Worm (Caenorhabditis elegans): ENCODE data around the gene F27D9.13.

Gene F27D9.13

DNA sequence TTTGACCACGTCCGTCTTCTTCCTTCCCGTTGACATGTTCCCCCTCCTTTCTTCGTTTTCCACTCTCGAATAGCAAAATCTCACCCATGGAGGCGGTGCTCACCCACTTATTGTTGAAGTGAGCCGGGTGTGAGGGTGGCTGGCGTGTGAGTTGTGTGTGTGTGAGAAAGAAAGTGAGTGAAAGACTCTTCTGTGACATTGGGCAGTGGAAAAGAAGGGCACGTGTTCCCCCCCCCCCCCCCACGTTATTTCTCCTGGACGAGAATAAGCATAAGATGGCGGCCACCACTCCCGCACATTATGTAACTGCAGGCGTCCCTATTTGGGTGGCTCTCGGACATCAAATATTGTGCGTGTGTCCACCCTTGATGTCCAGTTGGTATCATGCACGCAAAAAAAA is 42.9 kb upstream of the F27D9.13 start:
- TF ChIP-seq sptf-1 (tag; optimal IDR thresholded peaks at IDR 0.05) (peak; percentile 84), ces-1 (GFP tag; optimal IDR thresholded peaks at IDR 0.05) (peak; percentile 4), bed-3 (GFP tag; optimal IDR thresholded peaks at IDR 0.05) (no peak)

DNA sequence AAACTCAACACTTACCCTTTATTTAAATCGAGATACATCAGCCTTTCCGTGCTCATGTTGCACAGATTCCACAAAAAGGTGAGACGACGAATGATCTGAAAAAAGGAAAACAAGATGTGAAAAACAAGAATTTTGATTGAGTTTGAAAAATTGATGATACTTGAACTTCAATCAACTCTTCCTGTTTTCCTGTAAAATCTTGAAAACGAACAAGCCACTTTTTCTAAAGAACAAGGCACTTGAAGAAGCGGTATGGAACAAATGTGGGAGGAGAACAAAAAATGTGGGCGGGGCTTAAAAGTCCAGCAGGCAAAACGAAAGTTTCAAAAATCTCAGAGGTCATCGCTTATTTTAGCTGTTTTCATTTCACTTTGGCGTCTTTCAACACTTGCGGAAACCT is 39.8 kb upstream of the F27D9.13 start, which contains the start of gene kvs-1:
kvs-1 (minus strand) TSS at position 101 of the 400 bp plus-strand sequence.
- TF ChIP-seq mls-2 (tag; optimal IDR thresholded peaks at IDR 0.05): no peak
- TF ChIP-seq pha-4 (tag; optimal IDR thresholded peaks at IDR 0.05): no peak
- no peak for TF ChIP-seq elt-3 (tag; optimal IDR thresholded peaks at IDR 0.05)
- no peak for TF ChIP-seq unc-62 (GFP tag; optimal IDR thresholded peaks at IDR 0.05)
- no peak for TF ChIP-seq mep-1 (tag; optimal IDR thresholded peaks at IDR 0.05)
- no peak for TF ChIP-seq nhr-76 (tag; optimal IDR thresholded peaks at IDR 0.05)
- TF ChIP-seq nhr-28 (tag; optimal IDR thresholded peaks at IDR 0.05): no peak
- no peak for TF ChIP-seq lin-32 (GFP tag; optimal IDR thresholded peaks at IDR 0.05)
- TF ChIP-seq ceh-83 (GFP tag; optimal IDR thresholded peaks at IDR 0.05): no peak

DNA sequence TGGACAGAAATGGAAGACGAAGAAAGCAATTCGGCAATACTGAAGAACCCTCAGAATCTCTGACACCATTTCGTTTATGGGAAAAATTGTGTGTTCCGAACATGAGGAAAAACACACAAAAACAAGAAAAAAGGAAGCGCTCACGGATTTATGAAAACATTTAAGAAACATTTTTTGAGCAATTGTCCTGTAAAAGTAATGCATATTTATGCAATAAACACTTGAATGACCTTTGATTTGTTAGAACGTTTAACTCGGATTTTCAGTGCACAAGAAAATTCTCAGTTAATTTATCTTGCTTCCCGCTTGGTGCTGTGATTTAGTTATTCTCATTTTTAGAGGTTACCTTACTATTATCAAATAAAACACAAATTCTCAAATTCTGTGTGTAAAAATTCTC is 36.6 kb upstream of the F27D9.13 start:
- TF ChIP-seq unc-62 (GFP tag; optimal IDR thresholded peaks at IDR 0.05): no peak
- TF ChIP-seq elt-1 (tag; optimal IDR thresholded peaks at IDR 0.05; ENCODE audit: borderline replicate concordance, insufficient read depth): no peak

DNA sequence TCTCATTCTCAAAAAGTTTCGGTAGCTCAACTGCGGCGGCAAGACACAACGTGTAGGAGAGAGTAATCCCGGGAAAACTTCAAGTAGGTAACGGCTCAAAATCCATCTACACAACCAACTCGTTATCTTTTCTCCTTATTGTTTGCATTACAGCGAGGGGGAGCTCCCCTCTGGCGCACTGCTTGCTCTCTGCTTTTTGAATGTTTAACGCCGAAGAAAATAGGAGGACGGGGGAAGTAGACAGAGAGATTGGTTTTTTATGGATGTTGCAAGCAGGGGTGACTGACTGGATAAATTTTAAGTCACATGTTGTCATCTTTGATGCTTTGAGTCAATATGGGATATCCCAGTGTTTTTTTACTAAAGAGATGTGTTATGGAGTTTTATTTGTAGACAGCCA is 22.3 kb upstream of the F27D9.13 start:
- no peak for TF ChIP-seq ceh-39 (tag; optimal IDR thresholded peaks at IDR 0.05)
- TF ChIP-seq nhr-76 (tag; optimal IDR thresholded peaks at IDR 0.05): no peak
- TF ChIP-seq blmp-1 (tag; optimal IDR thresholded peaks at IDR 0.05): no peak
- no peak for TF ChIP-seq ham-2 (GFP tag; optimal IDR thresholded peaks at IDR 0.05)
- TF ChIP-seq ztf-11 (tag; optimal IDR thresholded peaks at IDR 0.05): no peak
- TF ChIP-seq nhr-12 (tag; optimal IDR thresholded peaks at IDR 0.05): no peak
- TF ChIP-seq unc-62 (GFP tag; optimal IDR thresholded peaks at IDR 0.05): no peak
- TF ChIP-seq lin-32 (GFP tag; optimal IDR thresholded peaks at IDR 0.05): no peak
- no peak for TF ChIP-seq tbx-8 (GFP tag; optimal IDR thresholded peaks at IDR 0.05)
- no peak for TF ChIP-seq lin-13 (tag; optimal IDR thresholded peaks at IDR 0.05)
- no peak for TF ChIP-seq unc-120 (tag; optimal IDR thresholded peaks at IDR 0.05; ENCODE audit: poor library complexity, severe bottlenecking)

DNA sequence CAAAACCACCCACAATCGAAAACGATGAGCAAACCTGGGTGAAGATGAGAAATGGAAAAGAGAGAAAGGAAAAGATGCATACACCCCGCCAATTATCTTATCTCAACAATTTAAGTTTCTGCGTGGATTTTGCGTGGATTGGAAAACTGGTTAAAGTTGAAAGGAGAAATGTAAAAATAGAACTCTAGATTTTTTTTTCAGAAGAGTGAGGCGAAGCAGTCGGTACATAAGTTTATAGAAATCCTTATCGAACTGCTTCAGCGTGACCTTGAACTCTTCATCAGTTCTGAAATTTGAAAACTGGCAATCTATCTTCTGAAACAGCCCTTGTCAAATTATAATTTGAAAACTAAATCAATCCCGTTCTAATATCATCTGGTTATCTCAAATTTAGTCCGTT is 21.9 kb upstream of the F27D9.13 start, which contains the start of gene clik-2:
clik-2 (minus strand) TSS at position 101 of the 400 bp plus-strand sequence.
- TF ChIP-seq ces-1 (GFP tag; optimal IDR thresholded peaks at IDR 0.05) (no peak), cnd-1 (tag; optimal IDR thresholded peaks at IDR 0.05) (no peak), pha-4 (tag; optimal IDR thresholded peaks at IDR 0.05) (no peak), sem-2 (GFP tag; optimal IDR thresholded peaks at IDR 0.05) (no peak), blmp-1 (tag; optimal IDR thresholded peaks at IDR 0.05) (no peak), elt-3 (tag; optimal IDR thresholded peaks at IDR 0.05) (no peak), ceh-43 (GFP tag; optimal IDR thresholded peaks at IDR 0.05) (no peak), ceh-39 (tag; optimal IDR thresholded peaks at IDR 0.05) (no peak), nhr-12 (tag; optimal IDR thresholded peaks at IDR 0.05) (no peak), lsy-2 (tag; optimal IDR thresholded peaks at IDR 0.05) (no peak), bed-3 (GFP tag; optimal IDR thresholded peaks at IDR 0.05) (no peak), lin-13 (tag; optimal IDR thresholded peaks at IDR 0.05) (no peak), flh-1 (GFP tag; optimal IDR thresholded peaks at IDR 0.05) (no peak)

DNA sequence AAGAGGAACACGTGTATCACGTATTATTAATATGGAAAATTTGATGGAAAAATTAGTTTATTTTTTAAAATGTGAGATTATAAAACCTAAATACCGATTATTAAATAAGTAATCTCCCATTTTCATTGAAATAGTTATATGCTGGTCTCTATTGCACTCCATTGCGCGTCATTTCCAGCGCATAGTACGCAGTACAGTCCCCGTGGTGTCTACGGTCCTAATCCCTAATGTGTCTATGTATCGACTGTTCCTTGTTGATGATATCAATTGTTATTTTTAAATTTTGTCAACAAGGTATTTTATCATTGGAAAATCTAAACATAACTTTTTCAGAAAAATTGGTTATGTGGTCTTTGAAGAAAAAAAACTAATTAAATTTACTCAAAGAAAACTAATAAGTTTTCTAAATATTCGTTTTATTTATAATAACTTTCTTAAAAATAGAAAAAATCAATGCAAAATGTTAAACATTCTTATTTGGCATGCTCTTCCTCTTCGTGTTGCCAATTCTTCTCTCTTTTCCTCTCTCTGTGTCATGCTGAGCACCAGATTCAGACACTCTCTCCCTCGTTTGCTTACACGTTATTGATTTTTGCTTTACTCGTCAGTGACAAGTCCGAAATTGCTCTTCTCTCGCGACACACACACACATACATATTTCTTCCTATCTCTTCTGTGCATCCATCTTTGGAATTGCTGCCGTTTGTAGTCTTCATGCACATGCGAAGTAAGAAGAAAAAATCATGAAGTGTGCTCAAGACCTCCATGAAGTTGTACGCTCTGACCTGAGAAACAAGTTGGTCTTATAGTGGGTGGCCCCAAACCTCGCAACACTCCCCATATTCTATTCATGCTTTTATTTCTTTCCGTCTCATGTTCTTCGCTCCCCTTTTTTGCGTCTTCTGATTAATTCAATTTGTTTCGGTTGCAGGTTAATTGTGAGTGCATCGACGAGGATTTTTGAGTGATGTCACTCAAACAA is 15.0 kb upstream of the F27D9.13 start, which contains the start of gene unc-18:
unc-18 (plus strand) TSS at position 932 of the 982 bp plus-strand sequence.
- TF ChIP-seq unc-120 (tag; optimal IDR thresholded peaks at IDR 0.05; ENCODE audit: poor library complexity, severe bottlenecking) (no peak), unc-62 (GFP tag; optimal IDR thresholded peaks at IDR 0.05) (peak; percentile 47), ces-1 (GFP tag; optimal IDR thresholded peaks at IDR 0.05) (peak; percentile 83)

All from whole organism, mixed stage, embryonic.